Fruit fly (Drosophila melanogaster): ENCODE results near the gene Setd3.

Gene Setd3

dm6 chrX:6998492-6998852 is 29.9 kb upstream of the Setd3 start, which contains the start of gene Inx2 (continued):
- no peak; the same call in 1 of the 2 replicates for TF ChIP-seq CG31441 (GFP tag; IDR thresholded peaks at IDR 0.05)
- TF ChIP-seq CG4707 (GFP tag; optimal IDR thresholded peaks at IDR 0.05), result no peak
- TF ChIP-seq Max (GFP tag; optimal IDR thresholded peaks at IDR 0.05), result no peak
- TF ChIP-seq zfh1 (GFP tag; IDR thresholded peaks at IDR 0.05), result peak; percentile 69
- no peak for TF ChIP-seq CG2678 (tag; optimal IDR thresholded peaks at IDR 0.05)
- TF ChIP-seq H15 (GFP tag; IDR thresholded peaks at IDR 0.05), result no peak
- peak; percentile 26; the same call in 1 of the 3 replicates for TF ChIP-seq dysf (GFP tag; IDR thresholded peaks at IDR 0.05)
- TF ChIP-seq wor (GFP tag; IDR thresholded peaks at IDR 0.05), result no peak
- no peak for TF ChIP-seq CG8281 (tag; optimal IDR thresholded peaks at IDR 0.05)
- TF ChIP-seq hkb (optimal IDR thresholded peaks at IDR 0.05), result no peak
- TF ChIP-seq hkb (GFP tag; IDR thresholded peaks at IDR 0.05), result peak; percentile 48
- peak; percentile 22 for TF ChIP-seq ash1 (GFP tag; optimal IDR thresholded peaks at IDR 0.05)
- TF ChIP-seq CG1233 (GFP tag; optimal IDR thresholded peaks at IDR 0.05), result no peak
- no peak for TF ChIP-seq CG4424 (GFP tag; optimal IDR thresholded peaks at IDR 0.05)
- TF ChIP-seq CG8359 (GFP tag; optimal IDR thresholded peaks at IDR 0.05; ENCODE audit: borderline replicate concordance), result no peak
- TF ChIP-seq Ssrp (tag; optimal IDR thresholded peaks at IDR 0.05), result no peak
- no peak for TF ChIP-seq dpn (GFP tag; optimal IDR thresholded peaks at IDR 0.05)
- no peak for TF ChIP-seq dati (GFP tag; IDR thresholded peaks at IDR 0.05)
- TF ChIP-seq ac (GFP tag; optimal IDR thresholded peaks at IDR 0.05), result peak; percentile 18
- TF ChIP-seq Sox100B (GFP tag; optimal IDR thresholded peaks at IDR 0.05), result no peak
- peak; percentile 28 for TF ChIP-seq chn (GFP tag; optimal IDR thresholded peaks at IDR 0.05)
- peak; percentile 37 for TF ChIP-seq ERR (GFP tag; optimal IDR thresholded peaks at IDR 0.05)
- TF ChIP-seq CG11504 (tag; optimal IDR thresholded peaks at IDR 0.05), result peak; percentile 2
- no peak for TF ChIP-seq Hmx (GFP tag; optimal IDR thresholded peaks at IDR 0.05)
- peak; percentile 10 for TF ChIP-seq CG11398 (GFP tag; optimal IDR thresholded peaks at IDR 0.05)
- no peak for TF ChIP-seq CG3995 (GFP tag; optimal IDR thresholded peaks at IDR 0.05)
- TF ChIP-seq CG8944 (GFP tag; optimal IDR thresholded peaks at IDR 0.05), result no peak
- no peak for TF ChIP-seq CG1603 (tag; optimal IDR thresholded peaks at IDR 0.05)
- peak; percentile 77 for TF ChIP-seq nom (GFP tag; optimal IDR thresholded peaks at IDR 0.05)
- no peak for TF ChIP-seq h (optimal IDR thresholded peaks at IDR 0.05)
- no peak for TF ChIP-seq CG33213 (GFP tag; optimal IDR thresholded peaks at IDR 0.05)
- TF ChIP-seq br (optimal IDR thresholded peaks at IDR 0.05), result no peak
- TF ChIP-seq CG7928 (GFP tag; optimal IDR thresholded peaks at IDR 0.05), result no peak
- TF ChIP-seq ems (GFP tag; optimal IDR thresholded peaks at IDR 0.05), result no peak
- no peak for TF ChIP-seq CG12236 (GFP tag; optimal IDR thresholded peaks at IDR 0.05)
- no peak for TF ChIP-seq E2f1 (GFP tag; IDR thresholded peaks at IDR 0.05)
- TF ChIP-seq CG18476 (GFP tag; optimal IDR thresholded peaks at IDR 0.05), result no peak
- TF ChIP-seq ci (GFP tag; IDR thresholded peaks at IDR 0.05), result peak; percentile 85
- TF ChIP-seq esg (GFP tag; conservative IDR thresholded peaks at IDR 0.05), result no peak
- TF ChIP-seq CG10431 (GFP tag; optimal IDR thresholded peaks at IDR 0.05), result peak; percentile 28
- TF ChIP-seq ttk (GFP tag; IDR thresholded peaks at IDR 0.05), result 0 out of 2 replicates have a peak, but pooled peaks have one; percentile 19
- TF ChIP-seq crc (GFP tag; optimal IDR thresholded peaks at IDR 0.05), result no peak
- no peak for TF ChIP-seq CG7271 (tag; optimal IDR thresholded peaks at IDR 0.05)
- no peak for TF ChIP-seq CG31224 (GFP tag; IDR thresholded peaks at IDR 0.05)
- TF ChIP-seq Trl (optimal IDR thresholded peaks at IDR 0.05), result peak; percentile 88 to 94
- TF ChIP-seq Trl (GFP tag; optimal IDR thresholded peaks at IDR 0.05), result peak; percentile 57
- TF ChIP-seq Lhr (GFP tag; optimal IDR thresholded peaks at IDR 0.05), result no peak
- TF ChIP-seq fd64A (GFP tag; optimal IDR thresholded peaks at IDR 0.05), result no peak
- TF ChIP-seq CG13123 (GFP tag; optimal IDR thresholded peaks at IDR 0.05), result no peak
- TF ChIP-seq dimm (GFP tag; IDR thresholded peaks at IDR 0.05), result no peak
- TF ChIP-seq B-H2 (GFP tag; optimal IDR thresholded peaks at IDR 0.05), result peak; percentile 62
- peak; percentile 74 for TF ChIP-seq Aef1 (GFP tag; IDR thresholded peaks at IDR 0.05)
- peak; percentile 71; the same call in 2 of the 3 replicates for TF ChIP-seq zen2 (GFP tag; IDR thresholded peaks at IDR 0.05; ENCODE audit: partially characterized antibody)
